Worm (Caenorhabditis elegans): Measurements from ENCODE around the gene irld-47.

The irld-47 gene

ce11 chrII:7822454-7822853 is at the start of gene irld-47:
Gene irld-47, minus strand, starts transcription at chrII:7822554.
- TF ChIP-seq nhr-12 (tag; optimal IDR thresholded peaks at IDR 0.05) (no peak), mab-5 (tag; optimal IDR thresholded peaks at IDR 0.05) (no peak), bed-3 (GFP tag; optimal IDR thresholded peaks at IDR 0.05) (no peak), pha-4 (tag; optimal IDR thresholded peaks at IDR 0.05) (no peak), lsy-2 (tag; optimal IDR thresholded peaks at IDR 0.05) (no peak), M03D4.4 (tag; optimal IDR thresholded peaks at IDR 0.05) (no peak), ham-2 (GFP tag; optimal IDR thresholded peaks at IDR 0.05) (no peak), unc-120 (tag; optimal IDR thresholded peaks at IDR 0.05; ENCODE audit: poor library complexity, severe bottlenecking) (no peak), ceh-39 (tag; optimal IDR thresholded peaks at IDR 0.05) (no peak), ceh-83 (GFP tag; optimal IDR thresholded peaks at IDR 0.05) (no peak), blmp-1 (tag; optimal IDR thresholded peaks at IDR 0.05) (no peak), elt-3 (tag; optimal IDR thresholded peaks at IDR 0.05) (no peak), nhr-28 (tag; optimal IDR thresholded peaks at IDR 0.05) (no peak)

DNA sequence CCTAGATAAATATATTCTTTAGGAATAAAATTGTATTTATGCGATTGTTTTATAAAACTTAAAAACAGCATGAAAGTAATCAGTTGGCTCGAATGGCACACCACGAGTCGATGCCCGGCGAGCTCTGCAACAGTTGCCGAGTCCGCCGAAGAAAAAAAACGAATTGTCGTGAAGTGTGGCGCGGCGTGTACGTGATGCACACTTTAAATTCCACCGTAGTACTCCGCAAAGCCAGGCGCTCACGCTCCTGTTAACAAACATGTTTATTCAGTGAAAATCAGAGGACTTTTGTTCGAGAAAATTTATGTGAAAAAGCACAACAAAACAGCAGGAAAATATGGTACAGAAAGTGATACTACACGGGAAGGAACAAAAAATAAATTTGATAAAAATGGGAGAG is 48.3 kb upstream of the irld-47 start:
- TF ChIP-seq lsy-2 (tag; optimal IDR thresholded peaks at IDR 0.05) (peak; percentile 93), unc-39 (tag; optimal IDR thresholded peaks at IDR 0.05) (no peak), M03D4.4 (tag; optimal IDR thresholded peaks at IDR 0.05) (no peak), elt-1 (tag; optimal IDR thresholded peaks at IDR 0.05; ENCODE audit: borderline replicate concordance, insufficient read depth) (no peak), sem-2 (GFP tag; optimal IDR thresholded peaks at IDR 0.05) (no peak), mep-1 (tag; optimal IDR thresholded peaks at IDR 0.05) (peak; percentile 10), hlh-1 (tag; optimal IDR thresholded peaks at IDR 0.05) (peak; percentile 54)

- no peak for TF ChIP-seq lin-32 (GFP tag; optimal IDR thresholded peaks at IDR 0.05)
- TF ChIP-seq mab-5 (tag; optimal IDR thresholded peaks at IDR 0.05), result no peak
- TF ChIP-seq sptf-1 (tag; optimal IDR thresholded peaks at IDR 0.05), result no peak
- TF ChIP-seq flh-1 (GFP tag; optimal IDR thresholded peaks at IDR 0.05), result no peak
- no peak for TF ChIP-seq ceh-39 (tag; optimal IDR thresholded peaks at IDR 0.05)
- TF ChIP-seq blmp-1 (tag; optimal IDR thresholded peaks at IDR 0.05), result no peak
- TF ChIP-seq nhr-28 (tag; optimal IDR thresholded peaks at IDR 0.05), result no peak
- TF ChIP-seq bed-3 (GFP tag; optimal IDR thresholded peaks at IDR 0.05), result no peak
- no peak for TF ChIP-seq pha-4 (tag; optimal IDR thresholded peaks at IDR 0.05)
- TF ChIP-seq tbx-8 (GFP tag; optimal IDR thresholded peaks at IDR 0.05), result no peak
- no peak for TF ChIP-seq unc-39 (tag; optimal IDR thresholded peaks at IDR 0.05)
- no peak for TF ChIP-seq ces-1 (GFP tag; optimal IDR thresholded peaks at IDR 0.05)
- TF ChIP-seq ceh-43 (GFP tag; optimal IDR thresholded peaks at IDR 0.05), result no peak
- no peak for TF ChIP-seq snpc-4 (tag; optimal IDR thresholded peaks at IDR 0.05)
- no peak for TF ChIP-seq lin-13 (tag; optimal IDR thresholded peaks at IDR 0.05)
- no peak for TF ChIP-seq ceh-83 (GFP tag; optimal IDR thresholded peaks at IDR 0.05)
- TF ChIP-seq M03D4.4 (tag; optimal IDR thresholded peaks at IDR 0.05), result no peak
- TF ChIP-seq hlh-1 (tag; optimal IDR thresholded peaks at IDR 0.05), result no peak
- no peak for TF ChIP-seq elt-3 (tag; optimal IDR thresholded peaks at IDR 0.05)
These were observed 47.7 kb upstream of the irld-47 start, which contains the start of gene ztf-17 for ce11 chrII:7870062-7870461. Gene ztf-17, minus strand, starts transcription at chrII:7870162.

ce11 chrII:7866081-7866480 is 43.7 kb upstream of the irld-47 start:
- TF ChIP-seq flh-1 (GFP tag; optimal IDR thresholded peaks at IDR 0.05) (no peak), ceh-83 (GFP tag; optimal IDR thresholded peaks at IDR 0.05) (no peak), mep-1 (tag; optimal IDR thresholded peaks at IDR 0.05) (no peak), blmp-1 (tag; optimal IDR thresholded peaks at IDR 0.05) (no peak), pha-4 (tag; optimal IDR thresholded peaks at IDR 0.05) (no peak), ztf-11 (tag; optimal IDR thresholded peaks at IDR 0.05) (no peak), M03D4.4 (tag; optimal IDR thresholded peaks at IDR 0.05) (no peak), unc-62 (GFP tag; optimal IDR thresholded peaks at IDR 0.05) (no peak), ceh-43 (GFP tag; optimal IDR thresholded peaks at IDR 0.05) (no peak), tbx-8 (GFP tag; optimal IDR thresholded peaks at IDR 0.05) (no peak), sem-2 (GFP tag; optimal IDR thresholded peaks at IDR 0.05) (no peak), nhr-76 (tag; optimal IDR thresholded peaks at IDR 0.05) (no peak), ham-2 (GFP tag; optimal IDR thresholded peaks at IDR 0.05) (no peak), snpc-4 (tag; optimal IDR thresholded peaks at IDR 0.05) (no peak), nhr-237 (tag; optimal IDR thresholded peaks at IDR 0.05) (no peak), mls-2 (tag; optimal IDR thresholded peaks at IDR 0.05) (no peak), ceh-39 (tag; optimal IDR thresholded peaks at IDR 0.05) (no peak), hlh-1 (tag; optimal IDR thresholded peaks at IDR 0.05) (no peak), unc-120 (tag; optimal IDR thresholded peaks at IDR 0.05; ENCODE audit: poor library complexity, severe bottlenecking) (no peak), nhr-2 (tag; optimal IDR thresholded peaks at IDR 0.05) (no peak)

All from whole organism, mixed stage, embryonic.